Fruit fly (Drosophila melanogaster): ENCODE results near the gene Rnp4F.
A peak's percentile ranks its signal among the peaks of the same experiment; 100 is the strongest.

Rnp4F gene

DNA sequence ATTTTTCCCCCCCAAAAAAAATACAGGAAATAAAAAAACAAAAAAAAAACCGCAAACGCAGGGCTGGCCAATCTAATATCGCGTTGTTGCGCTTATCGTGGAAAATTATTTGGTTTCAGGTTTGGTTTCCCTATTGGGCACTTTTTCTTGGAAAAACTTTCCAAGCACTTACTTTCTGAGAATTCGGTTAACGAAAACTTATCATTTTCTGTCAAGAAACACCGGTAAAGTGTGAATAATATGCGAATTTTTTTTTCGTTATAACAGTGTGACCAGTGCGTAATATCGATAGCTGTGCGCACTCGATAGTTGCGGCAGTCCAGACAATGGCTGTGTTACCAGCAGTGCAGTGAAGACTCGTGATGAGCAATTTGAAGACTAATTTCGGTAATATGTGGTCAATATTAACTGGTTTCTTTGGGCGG lies at the start of gene Rnp4F (continued):
- TF ChIP-seq CG9139 (GFP tag; optimal IDR thresholded peaks at IDR 0.05) (no peak), svp (GFP tag) (no peak), salr (GFP tag; optimal IDR thresholded peaks at IDR 0.05) (peak; percentile 24 to 67), CG31627 (GFP tag; optimal IDR thresholded peaks at IDR 0.05) (peak; percentile 83), Sox15 (GFP tag; optimal IDR thresholded peaks at IDR 0.05) (peak; percentile 62), ss (GFP tag; optimal IDR thresholded peaks at IDR 0.05) (peak in 1 of 2 experiments; percentile 59), eg (GFP tag; IDR thresholded peaks at IDR 0.05) (peak; percentile 79), cyc (GFP tag; optimal IDR thresholded peaks at IDR 0.05) (peak; percentile 78)

DNA sequence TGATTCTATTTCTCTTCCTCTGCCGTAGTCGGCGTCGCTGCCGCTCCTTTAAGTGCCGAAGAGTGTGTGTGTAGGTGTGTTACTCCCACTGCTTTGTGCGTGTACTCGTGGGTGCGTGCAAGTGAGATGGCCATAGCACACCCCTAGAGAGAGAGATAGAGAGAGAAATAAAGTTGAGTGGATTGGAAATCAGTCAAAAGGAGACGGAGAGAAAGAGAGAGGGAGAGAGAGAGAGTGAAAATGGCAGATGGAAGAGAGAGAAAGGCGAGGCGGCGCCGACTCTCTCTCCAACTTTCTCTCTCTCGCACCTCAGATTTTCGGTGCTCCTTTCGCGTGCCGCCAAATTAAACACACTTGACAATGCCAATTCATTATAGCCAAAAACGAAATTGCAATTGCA lies 41.5 kb upstream of the Rnp4F start:
- no peak for TF ChIP-seq vri (GFP tag; optimal IDR thresholded peaks at IDR 0.05)
- TF ChIP-seq dsx (GFP tag; optimal IDR thresholded peaks at IDR 0.05; ENCODE audit: poor library complexity, severe bottlenecking), result no peak
- no peak for TF ChIP-seq Hr39 (GFP tag; optimal IDR thresholded peaks at IDR 0.05)
- no peak for TF ChIP-seq CG6163 (GFP tag; IDR thresholded peaks at IDR 0.05)
- TF ChIP-seq Hr38 (GFP tag; optimal IDR thresholded peaks at IDR 0.05), result no peak
- no peak for TF ChIP-seq eg (GFP tag; IDR thresholded peaks at IDR 0.05)

dm6 chrX:5363116-5363515 lies 40.6 kb upstream of the Rnp4F start:
- no peak for TF ChIP-seq dac (GFP tag; optimal IDR thresholded peaks at IDR 0.05)
- no peak for TF ChIP-seq CG6808 (GFP tag; optimal IDR thresholded peaks at IDR 0.05)
- no peak for TF ChIP-seq CG11762 (GFP tag; optimal IDR thresholded peaks at IDR 0.05; ENCODE audit: insufficient read depth)
- no peak for TF ChIP-seq salr (GFP tag; optimal IDR thresholded peaks at IDR 0.05)
- TF ChIP-seq Met (GFP tag; optimal IDR thresholded peaks at IDR 0.05), result no peak
- no peak for TF ChIP-seq Eip75B (GFP tag; optimal IDR thresholded peaks at IDR 0.05)
- peak; percentile 14 for TF ChIP-seq spab (GFP tag; optimal IDR thresholded peaks at IDR 0.05)
- no peak for TF ChIP-seq CG6276 (GFP tag; optimal IDR thresholded peaks at IDR 0.05)

DNA sequence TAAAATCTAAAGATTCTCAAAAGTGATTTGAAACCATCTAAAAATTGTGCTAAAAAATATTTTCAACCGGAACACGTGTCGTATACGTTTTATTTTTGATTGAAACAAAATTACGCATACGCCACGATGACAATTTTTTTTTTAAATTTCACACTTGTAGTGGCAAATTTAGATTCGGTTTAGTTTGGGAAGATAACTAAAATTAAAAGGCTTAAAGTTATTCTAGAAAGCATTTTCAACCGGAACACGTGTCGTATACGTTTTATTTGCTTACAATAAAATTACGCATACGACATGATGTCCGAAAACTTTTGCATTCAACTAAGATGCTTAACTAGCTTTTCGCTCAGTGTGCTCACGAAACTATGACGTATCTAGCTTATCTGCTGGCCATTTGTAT lies 36.3 kb upstream of the Rnp4F start:
- TF ChIP-seq Hr4 (GFP tag; optimal IDR thresholded peaks at IDR 0.05), result no peak
- TF ChIP-seq CG6163 (GFP tag; IDR thresholded peaks at IDR 0.05), result no peak
- no peak for TF ChIP-seq CG7368 (GFP tag; optimal IDR thresholded peaks at IDR 0.05)
- no peak for TF ChIP-seq CG4318 (GFP tag; optimal IDR thresholded peaks at IDR 0.05)
- no peak for TF ChIP-seq CG11762 (GFP tag; optimal IDR thresholded peaks at IDR 0.05; ENCODE audit: insufficient read depth)
- no peak for TF ChIP-seq Sox15 (GFP tag; optimal IDR thresholded peaks at IDR 0.05)
- no peak for TF ChIP-seq CG16779 (tag; optimal IDR thresholded peaks at IDR 0.05)

DNA sequence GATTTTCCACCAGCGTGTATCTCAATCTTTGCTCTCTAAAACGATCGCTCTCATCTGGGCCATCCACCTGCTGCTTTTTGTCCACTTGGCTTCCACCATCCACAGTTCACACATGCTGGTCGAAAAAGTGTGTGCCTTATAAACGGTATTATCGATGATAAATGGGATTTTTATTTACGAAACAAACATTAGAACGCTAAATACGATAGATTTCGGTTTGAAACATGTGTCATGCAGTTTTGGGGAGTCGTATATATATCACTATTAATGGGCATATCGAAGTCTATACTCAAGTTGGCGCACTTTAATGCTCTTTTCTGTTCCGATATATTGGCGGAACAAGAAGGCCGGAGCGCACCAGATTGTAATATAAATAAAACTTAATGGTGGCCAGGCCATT lies 34.5 kb upstream of the Rnp4F start:
- TF ChIP-seq Eip78C (GFP tag) (peak; percentile 13), CG6854 (GFP tag; optimal IDR thresholded peaks at IDR 0.05) (no peak)

DNA sequence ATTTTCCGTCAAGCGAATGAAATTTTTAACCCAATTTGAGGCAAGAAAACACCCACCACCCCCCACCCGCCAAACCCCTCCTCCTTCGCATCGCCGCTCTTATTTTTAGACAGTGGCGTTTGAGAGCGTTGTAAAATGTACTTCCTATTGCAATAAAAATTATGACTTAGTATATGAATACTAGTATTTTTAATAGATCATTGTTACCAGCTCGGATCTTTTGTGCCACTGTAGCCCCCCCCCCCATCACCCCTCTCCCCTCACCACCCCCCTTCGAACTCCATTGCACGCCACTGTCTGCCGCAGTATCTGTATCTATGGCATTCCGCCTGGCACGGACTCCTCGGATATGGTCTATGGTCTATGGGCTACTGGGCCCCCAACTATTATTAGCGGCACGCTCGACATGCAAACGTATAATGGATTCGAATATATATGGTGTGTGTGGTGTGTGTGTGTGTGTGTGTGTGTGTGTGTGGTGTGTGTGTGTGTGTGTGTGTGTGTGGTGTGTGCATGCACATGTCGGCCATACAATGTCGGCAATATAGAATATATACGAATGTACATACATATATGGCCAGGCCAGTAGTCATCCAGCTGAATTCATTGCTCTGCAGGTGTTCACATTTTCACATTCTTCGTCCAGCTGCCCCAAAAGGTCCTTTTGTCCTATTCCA lies 27.5 kb upstream of the Rnp4F start:
- TF ChIP-seq CG11294 (GFP tag; IDR thresholded peaks at IDR 0.05), result no peak
- no peak for TF ChIP-seq CG6854 (GFP tag; optimal IDR thresholded peaks at IDR 0.05)
- no peak for TF ChIP-seq Eip93F (GFP tag; optimal IDR thresholded peaks at IDR 0.05)
- no peak for TF ChIP-seq salr (GFP tag; optimal IDR thresholded peaks at IDR 0.05)
- TF ChIP-seq dac (GFP tag; optimal IDR thresholded peaks at IDR 0.05), result no peak
- no peak for TF ChIP-seq fkh (GFP tag; optimal IDR thresholded peaks at IDR 0.05)
- TF ChIP-seq fd59A (GFP tag; optimal IDR thresholded peaks at IDR 0.05), result no peak
- no peak for TF ChIP-seq CG8119 (GFP tag; IDR thresholded peaks at IDR 0.05)
- no peak for TF ChIP-seq Hr39 (GFP tag; optimal IDR thresholded peaks at IDR 0.05)
- no peak for TF ChIP-seq svp (GFP tag)
- no peak for TF ChIP-seq CG9139 (GFP tag; optimal IDR thresholded peaks at IDR 0.05)
- TF ChIP-seq lz (GFP tag; optimal IDR thresholded peaks at IDR 0.05), result no peak
- TF ChIP-seq CG10669 (GFP tag; optimal IDR thresholded peaks at IDR 0.05), result no peak
- TF ChIP-seq net (GFP tag; optimal IDR thresholded peaks at IDR 0.05), result no peak
- peak; percentile 37; the same call in 1 of the 2 replicates for TF ChIP-seq CG15336 (GFP tag; IDR thresholded peaks at IDR 0.05)
- no peak for TF ChIP-seq CG1621 (tag; optimal IDR thresholded peaks at IDR 0.05)
- TF ChIP-seq Eip78C (GFP tag), result no peak
- no peak for TF ChIP-seq CG6163 (GFP tag; IDR thresholded peaks at IDR 0.05)
- no peak for TF ChIP-seq Hr38 (GFP tag; optimal IDR thresholded peaks at IDR 0.05)
- no peak for TF ChIP-seq CG7368 (GFP tag; optimal IDR thresholded peaks at IDR 0.05)
- no peak for TF ChIP-seq Sox102F (GFP tag; optimal IDR thresholded peaks at IDR 0.05)
- TF ChIP-seq achi (GFP tag; optimal IDR thresholded peaks at IDR 0.05), result no peak
- TF ChIP-seq dsx (GFP tag; optimal IDR thresholded peaks at IDR 0.05; ENCODE audit: poor library complexity, severe bottlenecking), result no peak
- no peak for TF ChIP-seq Hr4 (GFP tag; optimal IDR thresholded peaks at IDR 0.05)
- TF ChIP-seq CG6276 (GFP tag; optimal IDR thresholded peaks at IDR 0.05), result peak; percentile 18
- peak; percentile 14 for TF ChIP-seq CG32006 (GFP tag; optimal IDR thresholded peaks at IDR 0.05)
- no peak for TF ChIP-seq CG4318 (GFP tag; optimal IDR thresholded peaks at IDR 0.05)
